Worm (Caenorhabditis elegans) whole organism, L4 larva: Measurements from ENCODE around the gene xpo-3.

Experiments
- F49E8.2 ChIP-seq: sonication (generic microtip); optimal IDR thresholded peaks from 2 replicates; lab custom pipeline; 2016; ENCODE audit warnings: missing compliant biosample characterization, mild to moderate bottlenecking, missing genetic modification characterization, borderline replicate concordance
- Y48G9A.11 ChIP-seq: fragments of 200-800 bp; sonication (Bioruptor generic); IDR thresholded peaks from 2 replicates; pipeline ENCODE4 v1.3.6; 2022; ENCODE audit warnings: missing genetic modification reagents, missing genetic modification characterization, missing compliant biosample characterization
- aha-1 ChIP-seq: fragments of 150-350 bp; peaks from one replicate; lab custom pipeline; 2014; ENCODE audit warnings: missing biosample characterization, missing genetic modification characterization
- ama-1 ChIP-seq: fragments of 150-350 bp; optimal IDR thresholded peaks from 2 replicates; lab custom pipeline; 2014; ENCODE audit warnings: inconsistent platforms, mixed read lengths
- arid-1 ChIP-seq: fragments of 200-800 bp; sonication (Bioruptor generic); conservative IDR thresholded peaks from 2 replicates; pipeline ENCODE4 v1.3.6; 2022; ENCODE audit warnings: missing genetic modification reagents, missing genetic modification characterization, missing compliant biosample characterization
- ceh-20 ChIP-seq: fragments of 200-800 bp; sonication (Bioruptor generic); IDR thresholded peaks from 2 replicates; pipeline ENCODE4 v1.3.6; 2022; ENCODE audit warnings: missing genetic modification reagents, missing genetic modification characterization, missing compliant biosample characterization
- ceh-32 ChIP-seq: sonication (generic microtip); optimal IDR thresholded peaks from 2 replicates; lab custom pipeline; 2016; ENCODE audit warnings: mild to moderate bottlenecking, missing genetic modification characterization, missing compliant biosample characterization; ENCODE audit not compliant: poor library complexity
- ces-1 ChIP-seq: fragments of 150-350 bp; sonication (generic microtip); optimal IDR thresholded peaks from 4 replicates; lab custom pipeline; 2014; ENCODE audit warnings: missing biosample characterization, missing genetic modification reagents, missing genetic modification characterization
- daf-16 ChIP-seq, 3 experiments: sonication (generic microtip); optimal IDR thresholded peaks; 2 replicates each; lab custom pipeline; 2016 to 2017; ENCODE audit warnings: missing genetic modification characterization in 3 of 3, missing genetic modification reagents in 3 of 3, mild to moderate bottlenecking in 2 of 3, missing compliant biosample characterization in 2 of 3, missing biosample characterization in 1 of 3, moderate library complexity in 1 of 3
- dmd-6 ChIP-seq: fragments of 200-800 bp; sonication (Bioruptor generic); IDR thresholded peaks from 2 replicates; pipeline ENCODE4 v1.3.6; 2022; ENCODE audit warnings: missing genetic modification reagents, missing genetic modification characterization, missing compliant biosample characterization
- dve-1 ChIP-seq: sonication (generic microtip); optimal IDR thresholded peaks from 2 replicates; lab custom pipeline; 2017; ENCODE audit warnings: antibody characterized with exemption, mild to moderate bottlenecking, missing genetic modification characterization, missing compliant biosample characterization; ENCODE audit not compliant: insufficient read depth
- egl-43 ChIP-seq: fragments of 200-800 bp; sonication (Bioruptor generic); IDR thresholded peaks from 2 replicates; pipeline ENCODE4 v1.3.6; 2022; ENCODE audit warnings: missing genetic modification reagents, missing genetic modification characterization, missing compliant biosample characterization
- lin-38 ChIP-seq: fragments of 200-800 bp; sonication (Bioruptor generic); IDR thresholded peaks from 2 replicates; pipeline ENCODE4 v1.3.6; 2022; ENCODE audit warnings: missing genetic modification reagents, missing genetic modification characterization, missing compliant biosample characterization
- lsy-2 ChIP-seq, 2 experiments: fragments of 150-350 bp in 1 of 2; sonication (generic microtip) in 1 of 2; optimal IDR thresholded peaks; 2 replicates each; lab custom pipeline; 2014 to 2017; ENCODE audit warnings: missing biosample characterization in 2 of 2, missing genetic modification characterization in 2 of 2
- mes-2 ChIP-seq: sonication (generic microtip); optimal IDR thresholded peaks from 2 replicates; lab custom pipeline; 2016; ENCODE audit warnings: missing genotype, mild to moderate bottlenecking, missing genetic modification characterization, missing compliant biosample characterization; ENCODE audit not compliant: poor library complexity, severe bottlenecking
- nhr-25 ChIP-seq: sonication (generic microtip); optimal IDR thresholded peaks from 2 replicates; lab custom pipeline; 2017; ENCODE audit warnings: missing genetic modification characterization, mild to moderate bottlenecking, missing compliant biosample characterization, antibody characterized with exemption, moderate library complexity, borderline replicate concordance; ENCODE audit not compliant: insufficient read depth
- nhr-48 ChIP-seq: sonication (generic microtip); optimal IDR thresholded peaks from 2 replicates; lab custom pipeline; 2016; ENCODE audit warnings: mild to moderate bottlenecking, missing genetic modification characterization, missing compliant biosample characterization
- nhr-76 ChIP-seq: fragments of 150-350 bp; optimal IDR thresholded peaks from 2 replicates; lab custom pipeline; 2014; ENCODE audit warnings: missing biosample characterization, missing genetic modification characterization
- php-3 ChIP-seq: fragments of 200-800 bp; sonication (Bioruptor generic); IDR thresholded peaks from 2 replicates; pipeline ENCODE4 v1.3.6; 2022; ENCODE audit warnings: missing genetic modification reagents, missing genetic modification characterization, missing compliant biosample characterization
- saeg-2 ChIP-seq: fragments of 200-800 bp; sonication (Bioruptor generic); IDR thresholded peaks from 2 replicates; pipeline ENCODE4 v1.3.6; 2022; ENCODE audit warnings: missing genetic modification reagents, missing genetic modification characterization, missing compliant biosample characterization
- set-16 ChIP-seq: fragments of 200-800 bp; sonication (Bioruptor generic); IDR thresholded peaks from 2 replicates; pipeline ENCODE4 v1.3.6; 2022; ENCODE audit warnings: missing genetic modification reagents, missing genetic modification characterization, missing compliant biosample characterization
- skn-1 ChIP-seq: fragments of 150-350 bp; optimal IDR thresholded peaks from 2 replicates; lab custom pipeline; 2014; ENCODE audit warnings: missing biosample characterization, missing genetic modification characterization
- snpc-1.2 ChIP-seq: fragments of 200-800 bp; sonication (Bioruptor generic); IDR thresholded peaks from 2 replicates; pipeline ENCODE4 v1.3.6; 2022; ENCODE audit warnings: missing genetic modification reagents, missing genetic modification characterization, missing compliant biosample characterization
- unc-130 ChIP-seq: sonication (generic microtip); optimal IDR thresholded peaks from 2 replicates; lab custom pipeline; 2016; ENCODE audit warnings: missing genetic modification reagents, missing genetic modification characterization, missing compliant biosample characterization
- unc-62 ChIP-seq, 3 experiments: fragments of 150-350 bp in 1 of 3; sonication (generic microtip); optimal IDR thresholded peaks in 2 of 3; peaks in 1 of 3; 1 replicate in 1 of 3; 2 replicates in 2 of 3; lab custom pipeline; 2014 to 2017; ENCODE audit warnings: missing biosample characterization in 3 of 3, missing genetic modification characterization in 3 of 3, missing genetic modification reagents in 3 of 3, missing genotype in 1 of 3
- ztf-11 ChIP-seq: fragments of 150-350 bp; optimal IDR thresholded peaks from 2 replicates; lab custom pipeline; 2014; ENCODE audit warnings: missing biosample characterization, missing genetic modification characterization

xpo-3 gene

DNA sequence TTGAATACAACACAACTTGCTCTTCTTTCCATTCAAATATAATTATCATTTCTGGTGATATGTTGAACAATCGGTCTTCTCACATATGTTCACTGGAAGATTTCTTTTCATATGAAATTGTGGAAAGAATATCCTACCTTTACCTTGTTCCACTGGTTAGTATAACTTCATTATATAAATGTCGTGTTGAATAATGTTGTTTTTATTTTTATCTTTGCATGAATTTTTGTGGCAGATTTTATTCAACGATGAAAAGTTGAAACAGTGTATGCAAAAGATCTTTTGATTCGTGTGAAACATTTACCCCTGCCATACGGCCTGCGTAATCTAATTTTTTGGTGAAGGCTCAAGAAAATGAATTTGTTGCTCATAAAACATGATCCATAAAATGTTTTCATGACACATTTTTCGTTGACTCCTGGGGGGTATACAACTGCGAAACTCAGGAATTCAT, 38.1 kb upstream of the xpo-3 start (continued):
- TF ChIP-seq ama-1 (peak; percentile 49), nhr-48 (tag; lab: Kevin White, UChicago) (no peak), snpc-1.2 (GFP tag; lab: Robert Waterston, UW) (peak; percentile 75; the same call in 1 of the 2 replicates), nhr-25 (no peak), arid-1 (GFP tag; lab: Robert Waterston, UW) (peak; percentile 52; the same call in 1 of the 2 replicates)

- TF ChIP-seq lsy-2 (tag; optimal IDR thresholded peaks at IDR 0.05; lab: Kevin White, UChicago) (peak in 1 of 2 experiments; percentile 26), lin-38 (GFP tag; lab: Robert Waterston, UW) (peak; percentile 30; the same call in 1 of the 2 replicates), unc-130 (GFP tag; lab: Kevin White, UChicago) (peak; percentile 75), saeg-2 (GFP tag; lab: Robert Waterston, UW) (no peak), Y48G9A.11 (GFP tag; lab: Robert Waterston, UW) (peak; percentile 67), F49E8.2 (peak; percentile 34), ceh-20 (GFP tag; lab: Robert Waterston, UW) (no peak)
- TF ChIP-seq, all 104 proteins: peak for 5
Measured at ce11 chrIV:7958092-7958491, 34.3 kb upstream of the xpo-3 start.

- no peak for TF ChIP-seq nhr-76 (tag; lab: Kevin White, UChicago)
- TF ChIP-seq dmd-6 (GFP tag; lab: Robert Waterston, UW): no peak
- TF ChIP-seq set-16: 0 out of 2 replicates have a peak, but pooled peaks have one; percentile 14
- TF ChIP-seq unc-62 (GFP tag; optimal IDR thresholded peaks at IDR 0.05 in 1 of 2; lab: Kevin White, UChicago): peak in 1 of 2 experiments; percentile 45
- TF ChIP-seq unc-62 (tag; optimal IDR thresholded peaks at IDR 0.05; lab: Kevin White, UChicago): no peak
- TF ChIP-seq ceh-32 (tag; lab: Kevin White, UChicago): no peak
- TF ChIP-seq skn-1 (tag; lab: Kevin White, UChicago): no peak
- no peak for TF ChIP-seq php-3 (GFP tag; lab: Robert Waterston, UW)
- TF ChIP-seq egl-43 (GFP tag; lab: Robert Waterston, UW): 0 out of 2 replicates have a peak, but pooled peaks have one; percentile 27
Measured at ce11 chrIV:7957504-7957903, 33.7 kb upstream of the xpo-3 start, which contains the start of gene frpr-10. Gene frpr-10, plus strand, starts transcription at chrIV:7957804.

DNA sequence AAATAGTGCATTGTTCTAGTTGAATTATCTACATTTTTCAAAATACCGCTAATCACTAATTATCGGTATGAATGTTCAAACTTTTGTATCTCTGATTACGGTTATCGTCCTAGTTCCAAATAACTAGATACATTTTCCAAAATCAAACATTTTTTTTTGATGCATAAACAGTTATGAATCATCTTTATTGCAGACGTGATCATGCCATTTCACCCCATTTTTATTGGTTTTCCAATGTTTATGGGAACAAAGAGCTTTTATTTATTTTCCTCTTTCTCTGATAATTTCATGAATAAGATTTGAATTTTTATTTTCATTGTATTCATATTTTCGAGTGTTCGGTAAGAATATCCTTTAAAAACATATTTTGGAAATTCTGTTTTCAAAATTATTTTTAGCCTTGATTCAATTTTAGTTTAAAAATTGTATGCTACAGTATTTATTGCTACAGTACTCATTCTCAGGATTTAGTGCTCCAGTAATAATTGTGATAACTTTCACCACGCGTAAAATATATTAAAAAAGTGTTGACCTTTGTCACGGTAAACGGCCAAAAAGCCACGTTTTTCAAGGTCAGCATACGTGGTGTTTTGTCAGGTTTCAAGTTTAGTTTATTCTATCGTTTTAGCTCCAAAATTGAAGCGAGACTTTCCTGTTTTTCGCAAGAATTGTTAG, 32.9 kb upstream of the xpo-3 start, which contains the start of gene csr-1:
csr-1 (plus strand) TSS at position 625 of the 675 bp plus-strand sequence.
- TF ChIP-seq mes-2 (tag; lab: Kevin White, UChicago) (no peak), dve-1 (tag; lab: Kevin White, UChicago) (peak; percentile 43), ama-1 (no peak), daf-16 (GFP tag; optimal IDR thresholded peaks at IDR 0.05; lab: Kevin White, UChicago) (no peak), daf-16 (tag; optimal IDR thresholded peaks at IDR 0.05; lab: Kevin White, UChicago) (peak; percentile 61), php-3 (GFP tag; lab: Robert Waterston, UW) (peak; percentile 74), F49E8.2 (no peak)

- TF ChIP-seq ces-1 (GFP tag; lab: Kevin White, UChicago) (no peak), aha-1 (peak; percentile 57)
Measured at ce11 chrIV:7955849-7956248, 32.0 kb upstream of the xpo-3 start, which contains the start of gene ceh-19. Gene ceh-19, minus strand, starts transcription at chrIV:7955949.

DNA sequence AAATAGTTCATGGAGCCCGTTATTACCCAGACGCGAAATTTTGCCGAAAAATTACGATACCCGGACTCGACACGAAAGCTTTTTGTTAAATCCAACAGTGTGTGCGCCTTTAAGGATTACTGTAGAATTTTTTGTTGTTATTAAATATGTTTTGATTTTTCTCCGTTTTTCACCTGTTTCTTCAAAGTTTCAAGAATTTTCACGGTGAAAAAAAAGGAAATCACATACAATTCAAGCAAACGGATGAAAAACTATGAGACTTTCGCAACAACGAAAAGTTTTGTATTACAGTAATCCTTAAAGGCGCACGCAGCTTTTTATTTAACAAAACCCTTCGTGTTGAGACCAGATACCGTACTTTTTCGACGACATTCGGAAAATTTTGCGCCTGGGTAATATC, 30.2 kb upstream of the xpo-3 start:
- peak in 1 of 2 experiments; percentile 80 for TF ChIP-seq unc-62 (GFP tag; optimal IDR thresholded peaks at IDR 0.05 in 1 of 2; lab: Kevin White, UChicago)
- TF ChIP-seq unc-62 (tag; optimal IDR thresholded peaks at IDR 0.05; lab: Kevin White, UChicago): no peak
- no peak for TF ChIP-seq ztf-11 (tag; lab: Kevin White, UChicago)
